Worm (Caenorhabditis elegans): ENCODE data around the gene elo-3.

DNA sequence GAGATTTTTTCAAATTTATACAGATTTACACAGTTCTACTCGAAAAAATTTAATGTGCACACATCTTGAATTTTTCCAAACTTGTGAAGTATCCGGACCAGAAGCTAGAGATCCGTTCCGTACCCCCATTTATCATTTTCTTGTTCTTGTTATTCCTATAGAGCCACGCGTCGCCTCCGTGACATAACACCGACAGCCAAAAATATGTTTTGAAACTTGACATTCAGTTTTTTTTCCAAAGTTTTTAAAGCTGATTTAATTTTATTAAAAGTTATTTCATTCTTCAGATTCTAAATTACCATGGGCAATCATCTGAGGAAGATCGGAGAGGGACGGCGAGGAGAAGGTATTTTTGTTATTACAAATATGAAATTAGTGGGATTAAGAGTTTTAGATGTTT is 12.6 kb downstream of the elo-3 start, which contains the start of gene D2024.18:
- TF ChIP-seq W03F9.2 (tag; optimal IDR thresholded peaks at IDR 0.05) (no peak), dao-5 (tag; optimal IDR thresholded peaks at IDR 0.05) (no peak)

Measured in whole organism, L4/young adult.